Worm (Caenorhabditis elegans): ENCODE data around the gene F29B9.12.

- TF ChIP-seq ceh-13 (GFP tag; optimal IDR thresholded peaks at IDR 0.05): no peak
- TF ChIP-seq scrt-1 (GFP tag; IDR thresholded peaks at IDR 0.05): no peak
- no peak for TF ChIP-seq hmbx-1 (tag; optimal IDR thresholded peaks at IDR 0.05)
- TF ChIP-seq tra-4 (tag; optimal IDR thresholded peaks at IDR 0.05): no peak
- TF ChIP-seq ceh-36 (tag; optimal IDR thresholded peaks at IDR 0.05): no peak
- TF ChIP-seq ama-1 (optimal IDR thresholded peaks at IDR 0.05): no peak
- TF ChIP-seq flt-1 (GFP tag; IDR thresholded peaks at IDR 0.05): no peak
These were observed 4.3 kb upstream of the F29B9.12 start, which contains the start of gene F29B9.1 for ce11 chrIV:4665079-4665478.
